Worm (Caenorhabditis elegans): Measurements from ENCODE around the gene Y47A7.2.

ce11 chrV:5243036-5243435 is 44.9 kb upstream of the Y47A7.2 start, which contains the start of gene cest-35.1:
- TF ChIP-seq flh-1 (GFP tag; optimal IDR thresholded peaks at IDR 0.05) (no peak), nhr-237 (tag; optimal IDR thresholded peaks at IDR 0.05) (no peak), mep-1 (tag; optimal IDR thresholded peaks at IDR 0.05) (no peak), elt-3 (tag; optimal IDR thresholded peaks at IDR 0.05) (no peak), mab-5 (tag; optimal IDR thresholded peaks at IDR 0.05) (no peak), nhr-12 (tag; optimal IDR thresholded peaks at IDR 0.05) (no peak), snpc-4 (tag; optimal IDR thresholded peaks at IDR 0.05) (no peak), elt-1 (tag; optimal IDR thresholded peaks at IDR 0.05; ENCODE audit: borderline replicate concordance, insufficient read depth) (no peak), mls-2 (tag; optimal IDR thresholded peaks at IDR 0.05) (no peak), lin-13 (tag; optimal IDR thresholded peaks at IDR 0.05) (no peak), blmp-1 (tag; optimal IDR thresholded peaks at IDR 0.05) (no peak), nhr-76 (tag; optimal IDR thresholded peaks at IDR 0.05) (no peak), unc-62 (GFP tag; optimal IDR thresholded peaks at IDR 0.05) (no peak)
